Fruit fly (Drosophila melanogaster): Measurements from ENCODE around the gene CG1647.

CG1647 gene

dm6 chr3R:28861309-28862157 lies 41.5 kb downstream of the CG1647 start (continued):
- TF ChIP-seq Oaz (GFP tag; IDR thresholded peaks at IDR 0.05), result no peak
- no peak for TF ChIP-seq CG5180 (GFP tag; optimal IDR thresholded peaks at IDR 0.05)
- TF ChIP-seq hbn (GFP tag; IDR thresholded peaks at IDR 0.05; ENCODE audit: partially characterized antibody), result 0 out of 2 replicates have a peak, but pooled peaks have one; percentile 29
- peak; percentile 75; the same call in 2 of the 4 replicates for TF ChIP-seq chinmo (GFP tag; IDR thresholded peaks at IDR 0.05; ENCODE audit: partially characterized antibody)
- no peak for TF ChIP-seq Drgx (GFP tag; IDR thresholded peaks at IDR 0.05)
- TF ChIP-seq CG4707 (GFP tag; optimal IDR thresholded peaks at IDR 0.05), result no peak
- peak; percentile 39 for TF ChIP-seq CG8478 (optimal IDR thresholded peaks at IDR 0.05)
- TF ChIP-seq MESR4 (GFP tag; optimal IDR thresholded peaks at IDR 0.05), result no peak
- peak; percentile 46 for TF ChIP-seq CG1832 (GFP tag; optimal IDR thresholded peaks at IDR 0.05)
- peak; percentile 96 for TF ChIP-seq grn (GFP tag; optimal IDR thresholded peaks at IDR 0.05)
- peak; percentile 89 for TF ChIP-seq sd (tag; optimal IDR thresholded peaks at IDR 0.05)
- no peak for TF ChIP-seq Sox102F (GFP tag; optimal IDR thresholded peaks at IDR 0.05)
- TF ChIP-seq kah (GFP tag; optimal IDR thresholded peaks at IDR 0.05), result no peak
- TF ChIP-seq CG14710 (tag; optimal IDR thresholded peaks at IDR 0.05), result no peak
- TF ChIP-seq Doc2 (GFP tag; IDR thresholded peaks at IDR 0.05), result no peak
- TF ChIP-seq D19B (GFP tag; optimal IDR thresholded peaks at IDR 0.05), result no peak
- TF ChIP-seq Ravus (GFP tag; IDR thresholded peaks at IDR 0.05), result peak; percentile 58; the same call in 1 of the 2 replicates
- peak; percentile 69 for TF ChIP-seq Med (GFP tag)
- no peak for TF ChIP-seq sr (GFP tag; IDR thresholded peaks at IDR 0.05)
- peak in 1 of 2 experiments; percentile 55 for TF ChIP-seq Hr78 (GFP tag; optimal IDR thresholded peaks at IDR 0.05)
- TF ChIP-seq bsh (GFP tag; optimal IDR thresholded peaks at IDR 0.05), result no peak
- peak; percentile 78 for TF ChIP-seq crol (GFP tag; IDR thresholded peaks at IDR 0.05)
- 0 out of 2 replicates have a peak, but pooled peaks have one; percentile 36 for TF ChIP-seq unc-4 (GFP tag; IDR thresholded peaks at IDR 0.05; ENCODE audit: partially characterized antibody)
- peak; percentile 17 for TF ChIP-seq nom (GFP tag; optimal IDR thresholded peaks at IDR 0.05)
- peak; percentile 18 for TF ChIP-seq CG13894 (tag; optimal IDR thresholded peaks at IDR 0.05)
- TF ChIP-seq croc (GFP tag; conservative IDR thresholded peaks at IDR 0.05), result no peak
- no peak for TF ChIP-seq ara (GFP tag; IDR thresholded peaks at IDR 0.05)
- no peak for TF ChIP-seq CG2129 (GFP tag; IDR thresholded peaks at IDR 0.05; ENCODE audit: partially characterized antibody)
- TF ChIP-seq Atf3 (GFP tag; optimal IDR thresholded peaks at IDR 0.05), result peak; percentile 2
- TF ChIP-seq gcm (GFP tag; optimal IDR thresholded peaks at IDR 0.05), result peak; percentile 15
- TF ChIP-seq psq (GFP tag; optimal IDR thresholded peaks at IDR 0.05), result peak; percentile 39
- no peak for TF ChIP-seq sqz (GFP tag; optimal IDR thresholded peaks at IDR 0.05)
- peak; percentile 61 for TF ChIP-seq sob (GFP tag; IDR thresholded peaks at IDR 0.05)
- no peak for TF ChIP-seq CG1792 (GFP tag; optimal IDR thresholded peaks at IDR 0.05)
- TF ChIP-seq Jarid2 (GFP tag; optimal IDR thresholded peaks at IDR 0.05), result peak; percentile 19
- TF ChIP-seq Usf (GFP tag; optimal IDR thresholded peaks at IDR 0.05), result no peak
- peak; percentile 9 for TF ChIP-seq corto (GFP tag; optimal IDR thresholded peaks at IDR 0.05)
- no peak for TF ChIP-seq CG12219 (GFP tag; optimal IDR thresholded peaks at IDR 0.05)
- TF ChIP-seq CG7839 (tag; optimal IDR thresholded peaks at IDR 0.05), result no peak
- TF ChIP-seq mld (GFP tag; IDR thresholded peaks at IDR 0.05; ENCODE audit: partially characterized antibody), result 0 out of 3 replicates have a peak, but pooled peaks have one; percentile 17
- TF ChIP-seq CG6791 (GFP tag; IDR thresholded peaks at IDR 0.05; ENCODE audit: partially characterized antibody), result peak; percentile 37; the same call in 1 of the 3 replicates
- no peak for TF ChIP-seq oc (tag; optimal IDR thresholded peaks at IDR 0.05)
- no peak for TF ChIP-seq lmd (GFP tag; IDR thresholded peaks at IDR 0.05)
- peak; percentile 23; the same call in 1 of the 2 replicates for TF ChIP-seq CG32767 (GFP tag; IDR thresholded peaks at IDR 0.05)
- no peak for TF ChIP-seq her (GFP tag; optimal IDR thresholded peaks at IDR 0.05)
- no peak for TF ChIP-seq nerfin-2 (GFP tag; IDR thresholded peaks at IDR 0.05; ENCODE audit: partially characterized antibody)
- TF ChIP-seq z (GFP tag; IDR thresholded peaks at IDR 0.05), result peak; percentile 71
